Fruit fly (Drosophila melanogaster): ENCODE measurements around the gene alph.
A peak's percentile ranks its signal among the peaks of the same experiment; 100 is the strongest.

The alph gene

DNA sequence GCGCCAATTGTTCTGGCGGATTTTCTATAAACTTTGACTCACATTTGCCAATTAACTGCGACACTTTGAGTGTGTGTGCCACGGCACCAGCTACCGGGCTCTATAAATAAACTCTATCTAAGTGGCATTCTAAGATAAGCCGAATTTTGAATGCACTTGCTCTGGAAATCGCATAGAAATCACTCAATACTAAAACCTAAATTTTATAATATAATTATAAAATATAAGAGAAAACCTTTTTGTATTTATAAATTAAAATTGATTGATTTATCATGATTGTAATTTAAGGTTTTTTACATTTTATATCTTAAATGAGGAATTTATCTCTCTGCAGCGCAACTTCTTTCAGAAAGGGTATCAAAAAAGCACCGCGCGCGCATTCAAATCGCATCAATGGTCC lies 42.5 kb upstream of the alph start:
- TF ChIP-seq CG14655 (GFP tag; optimal IDR thresholded peaks at IDR 0.05) (peak; percentile 17), Pif1A (GFP tag; optimal IDR thresholded peaks at IDR 0.05) (no peak), CG4496 (GFP tag; IDR thresholded peaks at IDR 0.05) (no peak)

DNA sequence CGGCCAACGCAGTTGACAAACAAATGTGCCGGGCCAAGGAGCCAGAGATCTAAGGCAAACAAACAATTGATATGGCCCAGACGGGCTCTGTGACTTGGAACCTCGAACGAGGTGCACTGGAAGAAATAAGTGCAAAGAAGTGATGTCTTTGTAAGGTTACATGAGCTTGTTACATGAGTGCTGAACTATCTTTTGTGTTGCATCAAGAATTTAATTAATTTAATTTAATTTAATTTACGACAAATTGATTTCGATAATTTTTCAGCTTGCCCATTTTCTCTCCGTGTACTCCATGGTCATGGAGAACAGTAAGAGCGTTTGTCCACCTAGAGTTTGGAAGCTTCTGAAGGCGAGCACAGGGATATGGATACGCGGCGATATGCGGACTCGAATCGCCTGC lies 41.7 kb upstream of the alph start:
- TF ChIP-seq Pif1A (GFP tag; optimal IDR thresholded peaks at IDR 0.05) (no peak), rn (GFP tag; IDR thresholded peaks at IDR 0.05) (no peak), CG8301 (tag; optimal IDR thresholded peaks at IDR 0.05) (peak; percentile 42), CG34367 (tag; optimal IDR thresholded peaks at IDR 0.05) (peak; percentile 9), CG10348 (GFP tag; IDR thresholded peaks at IDR 0.05) (no peak), fd96Ca (GFP tag; IDR thresholded peaks at IDR 0.05) (peak; percentile 33; the same call in 1 of the 3 replicates), CG9948 (tag; optimal IDR thresholded peaks at IDR 0.05) (peak; percentile 35), CG17806 (tag; optimal IDR thresholded peaks at IDR 0.05) (peak; percentile 25), Pif1B (GFP tag; optimal IDR thresholded peaks at IDR 0.05) (no peak), CG13204 (GFP tag; optimal IDR thresholded peaks at IDR 0.05) (no peak), CG4496 (GFP tag; IDR thresholded peaks at IDR 0.05) (0 out of 3 replicates have a peak, but pooled peaks have one; percentile 6), CG15710 (tag; optimal IDR thresholded peaks at IDR 0.05) (peak; percentile 21), CG8159 (tag; optimal IDR thresholded peaks at IDR 0.05) (peak; percentile 19), Snoo (tag; optimal IDR thresholded peaks at IDR 0.05) (no peak), CG14655 (GFP tag; optimal IDR thresholded peaks at IDR 0.05) (peak; percentile 58)

dm6 chr3R:29550735-29551134 lies 40.9 kb upstream of the alph start:
- TF ChIP-seq CG8159 (tag; optimal IDR thresholded peaks at IDR 0.05) (no peak), CG10348 (GFP tag; IDR thresholded peaks at IDR 0.05) (no peak), Snoo (tag; optimal IDR thresholded peaks at IDR 0.05) (no peak), Ets98B (GFP tag; IDR thresholded peaks at IDR 0.05) (no peak), CG17806 (tag; optimal IDR thresholded peaks at IDR 0.05) (no peak), Pif1B (GFP tag; optimal IDR thresholded peaks at IDR 0.05) (no peak), CG4496 (GFP tag; IDR thresholded peaks at IDR 0.05) (no peak), CG15710 (tag; optimal IDR thresholded peaks at IDR 0.05) (no peak), Pif1A (GFP tag; optimal IDR thresholded peaks at IDR 0.05) (no peak), CG8301 (tag; optimal IDR thresholded peaks at IDR 0.05) (no peak), CG9948 (tag; optimal IDR thresholded peaks at IDR 0.05) (no peak), CG14655 (GFP tag; optimal IDR thresholded peaks at IDR 0.05) (no peak), fd96Ca (GFP tag; IDR thresholded peaks at IDR 0.05) (no peak), CG12605 (GFP tag; IDR thresholded peaks at IDR 0.05) (no peak), D1 (tag; optimal IDR thresholded peaks at IDR 0.05) (no peak), gl (tag; optimal IDR thresholded peaks at IDR 0.05) (no peak)

DNA sequence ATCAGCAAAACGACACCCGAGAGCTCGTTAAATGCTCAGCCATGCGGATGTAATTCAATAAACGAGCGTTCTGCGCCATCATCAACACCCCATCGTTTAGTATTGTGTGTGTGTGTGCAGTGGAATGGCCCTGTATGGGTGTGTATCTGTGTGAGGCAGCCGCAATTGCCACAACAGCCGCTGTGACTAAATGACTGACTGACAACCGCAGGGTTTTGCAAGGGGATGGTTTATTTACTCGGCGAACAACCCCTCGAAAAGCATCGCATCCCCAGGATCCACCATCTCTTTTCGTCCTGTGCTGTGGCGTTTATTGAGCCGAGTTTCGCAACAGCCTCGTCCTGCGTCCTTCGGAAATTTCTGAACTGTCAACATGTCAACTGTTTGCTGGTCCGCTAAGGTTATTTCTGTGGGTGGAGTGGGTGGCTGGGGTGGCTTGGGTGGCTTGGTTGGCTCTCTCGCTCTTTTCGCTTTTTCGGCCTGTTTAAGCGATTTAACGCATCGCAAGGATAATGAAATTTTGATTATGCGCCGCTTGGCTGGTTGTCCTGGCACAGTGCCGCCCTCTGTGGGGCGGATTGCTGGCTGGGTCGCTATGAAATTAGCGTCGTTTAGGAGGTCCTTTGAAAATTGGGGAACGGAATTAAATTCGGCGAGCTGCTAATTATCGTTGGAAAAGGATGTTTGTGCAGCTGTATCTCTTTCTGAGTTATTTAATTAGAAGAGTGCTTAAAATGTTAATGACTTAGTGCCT lies 38.6 kb upstream of the alph start:
- no peak for TF ChIP-seq rn (GFP tag; IDR thresholded peaks at IDR 0.05)
- no peak for TF ChIP-seq CG4496 (GFP tag; IDR thresholded peaks at IDR 0.05)
- no peak for TF ChIP-seq Ets98B (GFP tag; IDR thresholded peaks at IDR 0.05)
- TF ChIP-seq gl (tag; optimal IDR thresholded peaks at IDR 0.05): no peak
- TF ChIP-seq CG12605 (GFP tag; IDR thresholded peaks at IDR 0.05): no peak
- no peak for TF ChIP-seq CG17806 (tag; optimal IDR thresholded peaks at IDR 0.05)
- no peak for TF ChIP-seq fd96Ca (GFP tag; IDR thresholded peaks at IDR 0.05)
- no peak for TF ChIP-seq Pif1B (GFP tag; optimal IDR thresholded peaks at IDR 0.05)
- no peak for TF ChIP-seq CG8159 (tag; optimal IDR thresholded peaks at IDR 0.05)
- no peak for TF ChIP-seq Snoo (tag; optimal IDR thresholded peaks at IDR 0.05)
- TF ChIP-seq CG9948 (tag; optimal IDR thresholded peaks at IDR 0.05): no peak
- TF ChIP-seq EcR (GFP tag; optimal IDR thresholded peaks at IDR 0.05): no peak
- no peak for TF ChIP-seq Pif1A (GFP tag; optimal IDR thresholded peaks at IDR 0.05)

DNA sequence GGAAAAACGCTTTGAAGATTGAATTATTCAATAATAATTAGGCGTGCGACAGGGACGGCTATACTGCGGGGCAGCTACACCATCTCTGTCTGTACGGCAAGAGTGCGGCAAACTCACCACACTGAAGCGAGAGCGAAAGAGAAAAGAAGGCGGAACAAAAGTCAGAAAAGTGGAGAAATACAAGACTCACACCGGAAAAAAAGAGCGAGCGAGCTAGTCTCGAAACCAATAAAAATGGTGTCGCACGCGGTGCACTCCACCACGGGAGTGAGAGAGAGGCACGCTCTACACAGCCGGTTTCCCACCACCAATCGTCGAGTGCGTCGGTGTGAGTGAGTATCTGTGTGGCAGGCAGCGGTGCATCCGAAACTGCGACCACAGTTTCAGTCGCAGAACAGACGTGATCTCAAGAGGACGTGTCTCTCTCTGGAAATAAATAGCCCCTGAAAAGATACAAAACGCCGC lies 35.6 kb upstream of the alph start, which contains the start of gene Dr:
Gene Dr (plus strand): TSS at position 384 of the 465 bp plus-strand sequence.
- TF ChIP-seq D1 (tag; optimal IDR thresholded peaks at IDR 0.05): no peak
- no peak for TF ChIP-seq CG9948 (tag; optimal IDR thresholded peaks at IDR 0.05)
- TF ChIP-seq CG12605 (GFP tag; IDR thresholded peaks at IDR 0.05): no peak
- peak; percentile 69; the same call in 2 of the 3 replicates for TF ChIP-seq CG4496 (GFP tag; IDR thresholded peaks at IDR 0.05)
- TF ChIP-seq CG8301 (tag; optimal IDR thresholded peaks at IDR 0.05): no peak
- no peak for TF ChIP-seq Pif1B (GFP tag; optimal IDR thresholded peaks at IDR 0.05)
- TF ChIP-seq fd96Ca (GFP tag; IDR thresholded peaks at IDR 0.05): peak; percentile 61; the same call in 2 of the 3 replicates
- TF ChIP-seq Ets98B (GFP tag; IDR thresholded peaks at IDR 0.05): peak; percentile 30; the same call in 1 of the 2 replicates
- no peak for TF ChIP-seq CG14655 (GFP tag; optimal IDR thresholded peaks at IDR 0.05)
- no peak for TF ChIP-seq CG13204 (GFP tag; optimal IDR thresholded peaks at IDR 0.05)
- TF ChIP-seq CG32121 (GFP tag; IDR thresholded peaks at IDR 0.05): peak; percentile 29; the same call in 1 of the 2 replicates
- no peak for TF ChIP-seq rn (GFP tag; IDR thresholded peaks at IDR 0.05)
- peak; percentile 14 for TF ChIP-seq Snoo (tag; optimal IDR thresholded peaks at IDR 0.05)
- TF ChIP-seq CG17806 (tag; optimal IDR thresholded peaks at IDR 0.05): no peak
- TF ChIP-seq CG8159 (tag; optimal IDR thresholded peaks at IDR 0.05): no peak
- TF ChIP-seq CG15710 (tag; optimal IDR thresholded peaks at IDR 0.05): no peak
- peak; percentile 6 for TF ChIP-seq CG34367 (tag; optimal IDR thresholded peaks at IDR 0.05)

DNA sequence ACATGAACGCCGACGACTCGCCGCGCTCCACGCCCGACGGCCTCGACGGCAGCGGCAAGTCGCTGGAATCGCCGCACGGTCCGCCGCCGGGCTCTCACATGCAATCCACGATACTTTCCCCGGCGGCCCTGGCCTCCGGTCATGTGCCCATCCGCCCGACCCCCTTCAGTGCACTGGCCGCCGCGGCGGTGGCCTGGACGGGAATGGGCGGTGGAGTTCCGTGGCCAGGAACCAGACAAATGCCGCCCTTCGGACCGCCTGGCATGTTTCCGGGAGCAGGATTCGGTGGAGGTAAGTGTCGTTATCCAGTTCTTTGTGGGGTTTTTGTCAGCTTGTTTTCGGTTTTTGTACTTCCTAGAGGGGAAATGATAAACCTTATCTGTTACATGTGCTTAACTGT lies 34.1 kb upstream of the alph start:
- TF ChIP-seq CG34367 (tag; optimal IDR thresholded peaks at IDR 0.05): no peak
- TF ChIP-seq Pif1B (GFP tag; optimal IDR thresholded peaks at IDR 0.05): no peak
- TF ChIP-seq CG8301 (tag; optimal IDR thresholded peaks at IDR 0.05): no peak
- no peak for TF ChIP-seq CG15710 (tag; optimal IDR thresholded peaks at IDR 0.05)
- no peak for TF ChIP-seq CG14655 (GFP tag; optimal IDR thresholded peaks at IDR 0.05)
- TF ChIP-seq rn (GFP tag; IDR thresholded peaks at IDR 0.05): no peak
- TF ChIP-seq fd96Ca (GFP tag; IDR thresholded peaks at IDR 0.05): no peak
- no peak for TF ChIP-seq gl (tag; optimal IDR thresholded peaks at IDR 0.05)
- TF ChIP-seq CG32121 (GFP tag; IDR thresholded peaks at IDR 0.05): no peak
- TF ChIP-seq Snoo (tag; optimal IDR thresholded peaks at IDR 0.05): no peak
- no peak for TF ChIP-seq CG17806 (tag; optimal IDR thresholded peaks at IDR 0.05)
- TF ChIP-seq D1 (tag; optimal IDR thresholded peaks at IDR 0.05): no peak
- no peak for TF ChIP-seq EcR (GFP tag; optimal IDR thresholded peaks at IDR 0.05)
- no peak for TF ChIP-seq CG13204 (GFP tag; optimal IDR thresholded peaks at IDR 0.05)
- no peak for TF ChIP-seq CG9948 (tag; optimal IDR thresholded peaks at IDR 0.05)
- TF ChIP-seq CG12605 (GFP tag; IDR thresholded peaks at IDR 0.05): no peak
- no peak for TF ChIP-seq Ets98B (GFP tag; IDR thresholded peaks at IDR 0.05)
- no peak for TF ChIP-seq CG10348 (GFP tag; IDR thresholded peaks at IDR 0.05)
